Worm (Caenorhabditis elegans) whole organism, L1 larva: ENCODE data around the gene rpb-6.
A peak's percentile ranks its signal among the peaks of the same experiment; 100 is the strongest.

Experiments
- C34B4.2 ChIP-seq: sonication (generic microtip); optimal IDR thresholded peaks from 2 replicates; lab custom pipeline; 2017; ENCODE audit warnings: mild to moderate bottlenecking, missing genetic modification characterization, missing compliant biosample characterization
- alr-1 ChIP-seq: fragments of 200-800 bp; sonication (Bioruptor generic); optimal IDR thresholded peaks from 2 replicates; lab custom pipeline; 2018; ENCODE audit warnings: borderline replicate concordance, mild to moderate bottlenecking, missing genetic modification characterization, missing compliant biosample characterization
- aly-2 ChIP-seq: fragments of 150-350 bp; optimal IDR thresholded peaks from 2 replicates; lab custom pipeline; 2014; ENCODE audit warnings: missing biosample characterization, missing genetic modification characterization
- ceh-90 ChIP-seq: sonication (generic microtip); optimal IDR thresholded peaks from 2 replicates; lab custom pipeline; 2016; ENCODE audit warnings: missing genetic modification characterization, missing compliant biosample characterization
- efl-1 ChIP-seq, 4 experiments: fragments of 150-350 bp; optimal IDR thresholded peaks in 3 of 4; peaks in 1 of 4; 1 replicate in 1 of 4; 2 replicates in 3 of 4; lab custom pipeline; 2014; ENCODE audit warnings: missing biosample characterization in 2 of 4, missing genetic modification characterization in 2 of 4, missing genetic modification reagents in 2 of 4
- elt-2 ChIP-seq: sonication (generic microtip); optimal IDR thresholded peaks from 2 replicates; lab custom pipeline; 2016; ENCODE audit warnings: missing genetic modification characterization, mild to moderate bottlenecking, inconsistent platforms, missing compliant biosample characterization, missing genetic modification reagents
- hlh-4 ChIP-seq: sonication (generic microtip); optimal IDR thresholded peaks from 2 replicates; lab custom pipeline; 2016; ENCODE audit warnings: mild to moderate bottlenecking, missing genetic modification characterization, missing compliant biosample characterization
- irx-1 ChIP-seq: sonication (generic microtip); optimal IDR thresholded peaks from 2 replicates; lab custom pipeline; 2016; ENCODE audit warnings: missing genetic modification characterization, missing compliant biosample characterization
- lin-13 ChIP-seq: fragments of 150-350 bp; optimal IDR thresholded peaks from 2 replicates; lab custom pipeline; 2014; ENCODE audit warnings: missing biosample characterization, missing genetic modification reagents, missing genetic modification characterization
- lin-14 ChIP-seq: fragments of 200-800 bp; sonication (Bioruptor generic); optimal IDR thresholded peaks from 2 replicates; lab custom pipeline; 2018; ENCODE audit warnings: mild to moderate bottlenecking, missing genetic modification characterization, moderate library complexity, missing compliant biosample characterization
- nhr-12 ChIP-seq: sonication (generic microtip); optimal IDR thresholded peaks from 2 replicates; lab custom pipeline; 2017; ENCODE audit warnings: missing biosample characterization, missing genetic modification characterization
- nhr-20 ChIP-seq: sonication (generic microtip); optimal IDR thresholded peaks from 2 replicates; lab custom pipeline; 2016; ENCODE audit warnings: mild to moderate bottlenecking, missing genetic modification characterization, missing compliant biosample characterization
- nhr-76 ChIP-seq: sonication (generic microtip); optimal IDR thresholded peaks from 2 replicates; lab custom pipeline; 2017; ENCODE audit warnings: missing biosample characterization, missing genetic modification characterization
- nhr-85 ChIP-seq: sonication (generic microtip); peaks from one replicate; lab custom pipeline; 2016; ENCODE audit warnings: missing genetic modification characterization, inconsistent platforms, missing compliant biosample characterization
- pqm-1 ChIP-seq: sonication (generic microtip); optimal IDR thresholded peaks from 3 replicates; lab custom pipeline; 2017; ENCODE audit warnings: missing biosample characterization, missing genetic modification characterization
- sptf-1 ChIP-seq: fragments of 150-350 bp; optimal IDR thresholded peaks from 2 replicates; lab custom pipeline; 2014; ENCODE audit warnings: missing biosample characterization, missing genetic modification characterization
- swsn-7 ChIP-seq: sonication (generic microtip); optimal IDR thresholded peaks from 2 replicates; lab custom pipeline; 2016; ENCODE audit warnings: missing genetic modification characterization, missing compliant biosample characterization
- unc-86 ChIP-seq: sonication (generic microtip); optimal IDR thresholded peaks from 2 replicates; lab custom pipeline; 2016; ENCODE audit warnings: missing genetic modification characterization, missing compliant biosample characterization
- zag-1 ChIP-seq: fragments of 150-350 bp; optimal IDR thresholded peaks from 2 replicates; lab custom pipeline; 2014; ENCODE audit warnings: missing biosample characterization, missing genetic modification characterization

The rpb-6 gene

DNA sequence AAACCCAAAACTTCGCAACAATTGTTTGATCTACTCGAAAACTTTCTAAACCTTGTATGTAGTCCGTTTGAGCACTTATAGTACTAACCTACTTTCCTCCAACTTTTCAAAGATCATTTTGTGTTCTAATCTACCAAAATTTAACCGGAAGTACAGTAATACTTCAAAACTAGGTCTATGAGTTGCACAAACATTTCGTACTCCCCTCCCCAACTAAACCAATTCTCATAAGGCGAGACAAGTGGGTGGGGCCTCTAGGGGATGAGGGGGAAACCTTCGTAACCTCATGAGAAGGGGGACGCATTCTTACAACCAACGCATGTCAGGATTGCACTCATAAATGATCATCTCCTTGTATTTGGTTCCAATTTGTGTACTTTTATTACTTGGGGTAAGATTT lies 42.8 kb downstream of the rpb-6 start, which contains the start of gene cutl-9:
TSS of gene cutl-9 (plus strand) at position 301 of the 400 bp plus-strand sequence.
- no peak for TF ChIP-seq alr-1
- TF ChIP-seq lin-14 (GFP tag; lab: Kevin White, UChicago) = no peak

DNA sequence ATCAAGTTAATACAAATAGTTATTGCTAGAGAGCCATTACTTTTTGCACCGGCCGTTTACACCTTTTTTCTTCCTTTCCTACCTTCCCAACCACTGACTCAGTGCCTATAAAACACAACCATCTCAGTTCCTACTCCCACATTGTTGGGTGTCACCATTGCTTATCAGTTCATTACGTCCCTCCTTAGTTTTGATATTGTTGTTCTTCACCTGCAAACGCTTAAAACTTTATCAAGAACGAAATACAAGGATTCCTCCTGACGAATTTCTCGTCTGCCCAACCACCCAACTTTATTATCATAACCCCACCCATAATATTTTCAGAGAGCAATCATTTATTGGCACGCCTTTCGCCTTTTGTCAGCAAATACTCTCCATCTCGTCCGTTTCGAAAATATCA lies 47.9 kb downstream of the rpb-6 start:
- TF ChIP-seq swsn-7 (tag; lab: Kevin White, UChicago) (no peak), efl-1 (optimal IDR thresholded peaks at IDR 0.05; lab: Kevin White, UChicago) (no peak), efl-1 (GFP tag; optimal IDR thresholded peaks at IDR 0.05 in 1 of 2; lab: Kevin White, UChicago) (no peak), lin-13 (GFP tag; lab: Kevin White, UChicago) (no peak), nhr-76 (tag; lab: Kevin White, UChicago) (no peak), pqm-1 (tag; lab: Kevin White, UChicago) (peak; percentile 11), ceh-90 (tag; lab: Kevin White, UChicago) (no peak), elt-2 (tag; lab: Kevin White, UChicago) (peak; percentile 80), C34B4.2 (tag; lab: Kevin White, UChicago) (no peak), alr-1 (no peak), lin-14 (GFP tag; lab: Kevin White, UChicago) (peak; percentile 14), aly-2 (tag; lab: Kevin White, UChicago) (no peak), nhr-12 (tag; lab: Kevin White, UChicago) (no peak), hlh-4 (tag; lab: Kevin White, UChicago) (no peak), nhr-85 (tag; lab: Kevin White, UChicago) (no peak), unc-86 (tag; lab: Kevin White, UChicago) (no peak), nhr-20 (tag; lab: Kevin White, UChicago) (no peak)

DNA sequence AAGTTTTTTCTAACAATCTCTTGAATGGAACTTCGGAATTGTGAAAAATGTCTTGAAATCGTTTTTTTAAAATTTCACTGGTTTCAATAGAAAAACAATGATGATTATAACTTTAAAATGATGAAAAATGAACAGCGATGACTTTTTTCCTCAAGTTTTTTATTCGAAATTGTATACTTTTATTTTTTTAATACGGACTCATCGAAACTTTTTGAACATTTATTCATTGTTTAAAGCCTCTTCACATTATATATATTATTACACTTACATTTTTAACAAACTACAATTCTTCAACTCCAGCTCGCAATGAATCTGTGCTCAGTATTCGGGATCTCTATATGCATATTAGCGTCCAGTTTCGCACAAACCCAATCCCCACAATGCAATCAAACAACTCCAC lies 48.8 kb downstream of the rpb-6 start, which contains the start of gene M28.8:
TSS of gene M28.8 (plus strand) at position 301 of the 400 bp plus-strand sequence.
- no peak for TF ChIP-seq irx-1 (tag; lab: Kevin White, UChicago)
- no peak for TF ChIP-seq zag-1
- no peak for TF ChIP-seq alr-1
- no peak for TF ChIP-seq sptf-1 (tag; lab: Kevin White, UChicago)
- TF ChIP-seq, all 84 proteins: peak for 0
